Worm (Caenorhabditis elegans): ENCODE measurements around the gene C45G7.4.
A peak's percentile ranks its signal among the peaks of the same experiment; 100 is the strongest.

The C45G7.4 gene

ce11 chrIV:2412370-2412962 is 20.3 kb upstream of the C45G7.4 start, which contains the start of gene Y38F2AR.12:
Y38F2AR.12 (minus strand) TSS chrIV:2412420.
- TF ChIP-seq tbx-8 (GFP tag; optimal IDR thresholded peaks at IDR 0.05) (no peak), elt-3 (tag; optimal IDR thresholded peaks at IDR 0.05) (no peak), unc-62 (GFP tag; optimal IDR thresholded peaks at IDR 0.05) (no peak), nhr-2 (tag; optimal IDR thresholded peaks at IDR 0.05) (no peak), mls-2 (tag; optimal IDR thresholded peaks at IDR 0.05) (no peak), drap-1 (GFP tag; optimal IDR thresholded peaks at IDR 0.05) (no peak), unc-39 (tag; optimal IDR thresholded peaks at IDR 0.05) (no peak), ceh-83 (GFP tag; optimal IDR thresholded peaks at IDR 0.05) (no peak), nhr-12 (tag; optimal IDR thresholded peaks at IDR 0.05) (no peak), ceh-39 (tag; optimal IDR thresholded peaks at IDR 0.05) (no peak), sptf-1 (tag; optimal IDR thresholded peaks at IDR 0.05) (no peak), blmp-1 (tag; optimal IDR thresholded peaks at IDR 0.05) (no peak), flh-1 (GFP tag; optimal IDR thresholded peaks at IDR 0.05) (no peak), hlh-1 (tag; optimal IDR thresholded peaks at IDR 0.05) (no peak), cnd-1 (tag; optimal IDR thresholded peaks at IDR 0.05) (no peak), lin-32 (GFP tag; optimal IDR thresholded peaks at IDR 0.05) (no peak), snpc-4 (tag; optimal IDR thresholded peaks at IDR 0.05) (no peak), sem-2 (GFP tag; optimal IDR thresholded peaks at IDR 0.05) (no peak), nhr-237 (tag; optimal IDR thresholded peaks at IDR 0.05) (no peak), mab-5 (tag; optimal IDR thresholded peaks at IDR 0.05) (no peak)

DNA sequence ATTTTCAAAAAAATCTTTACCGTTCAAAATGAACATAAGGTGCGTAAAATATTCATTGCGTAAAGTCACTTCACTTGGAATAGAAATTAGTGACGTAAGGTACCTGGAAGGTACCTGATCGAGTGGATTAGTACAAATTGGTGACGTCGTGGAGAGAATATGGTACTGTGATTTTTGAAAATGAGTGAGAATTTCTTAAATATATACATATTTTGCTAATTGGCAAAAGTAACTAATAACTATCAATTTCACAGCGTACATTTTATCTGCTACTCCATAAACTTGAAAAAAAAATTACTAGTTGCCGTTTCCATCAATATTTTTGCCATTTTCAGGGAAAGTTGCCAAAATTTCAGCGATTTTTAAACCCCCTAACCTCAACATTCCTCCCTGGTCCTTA is 16.1 kb upstream of the C45G7.4 start:
- TF ChIP-seq tbx-8 (GFP tag; optimal IDR thresholded peaks at IDR 0.05), result no peak
- no peak for TF ChIP-seq unc-62 (GFP tag; optimal IDR thresholded peaks at IDR 0.05)
- TF ChIP-seq hlh-1 (tag; optimal IDR thresholded peaks at IDR 0.05), result no peak
- no peak for TF ChIP-seq nhr-76 (tag; optimal IDR thresholded peaks at IDR 0.05)
- no peak for TF ChIP-seq unc-39 (tag; optimal IDR thresholded peaks at IDR 0.05)
- no peak for TF ChIP-seq nhr-12 (tag; optimal IDR thresholded peaks at IDR 0.05)
- no peak for TF ChIP-seq snpc-4 (tag; optimal IDR thresholded peaks at IDR 0.05)
- TF ChIP-seq elt-1 (tag; optimal IDR thresholded peaks at IDR 0.05; ENCODE audit: borderline replicate concordance, insufficient read depth), result no peak
- no peak for TF ChIP-seq blmp-1 (tag; optimal IDR thresholded peaks at IDR 0.05)
- TF ChIP-seq pha-4 (tag; optimal IDR thresholded peaks at IDR 0.05), result no peak
- no peak for TF ChIP-seq ceh-83 (GFP tag; optimal IDR thresholded peaks at IDR 0.05)
- TF ChIP-seq elt-3 (tag; optimal IDR thresholded peaks at IDR 0.05), result no peak
- TF ChIP-seq zip-8 (tag; optimal IDR thresholded peaks at IDR 0.05), result no peak
- no peak for TF ChIP-seq nhr-237 (tag; optimal IDR thresholded peaks at IDR 0.05)
- TF ChIP-seq ztf-11 (tag; optimal IDR thresholded peaks at IDR 0.05), result no peak

DNA sequence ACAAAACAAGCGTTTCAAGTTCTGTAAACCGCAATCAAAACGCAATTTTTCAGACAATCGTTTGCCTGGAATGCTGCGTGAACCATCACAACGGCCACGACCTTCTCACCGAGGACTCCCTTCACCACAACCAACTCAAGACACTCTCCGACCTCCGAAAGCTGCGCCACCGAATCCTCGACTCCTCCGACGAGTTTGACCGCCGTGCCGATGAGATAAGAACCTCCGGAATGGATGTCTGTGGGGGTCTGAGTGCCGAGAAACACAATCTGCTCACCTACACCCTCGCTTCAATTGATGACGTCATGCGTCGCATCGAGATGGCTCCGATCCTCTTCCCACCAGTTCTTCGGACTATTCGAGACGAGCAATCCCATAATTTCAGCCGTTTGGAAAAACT is 1.6 kb downstream of the C45G7.4 start:
- TF ChIP-seq elt-3 (tag; optimal IDR thresholded peaks at IDR 0.05), result no peak
- TF ChIP-seq ztf-11 (tag; optimal IDR thresholded peaks at IDR 0.05), result no peak
- no peak for TF ChIP-seq elt-1 (tag; optimal IDR thresholded peaks at IDR 0.05; ENCODE audit: borderline replicate concordance, insufficient read depth)
- TF ChIP-seq pha-4 (tag; optimal IDR thresholded peaks at IDR 0.05), result no peak
- TF ChIP-seq ces-1 (GFP tag; optimal IDR thresholded peaks at IDR 0.05), result no peak
- no peak for TF ChIP-seq drap-1 (GFP tag; optimal IDR thresholded peaks at IDR 0.05)

DNA sequence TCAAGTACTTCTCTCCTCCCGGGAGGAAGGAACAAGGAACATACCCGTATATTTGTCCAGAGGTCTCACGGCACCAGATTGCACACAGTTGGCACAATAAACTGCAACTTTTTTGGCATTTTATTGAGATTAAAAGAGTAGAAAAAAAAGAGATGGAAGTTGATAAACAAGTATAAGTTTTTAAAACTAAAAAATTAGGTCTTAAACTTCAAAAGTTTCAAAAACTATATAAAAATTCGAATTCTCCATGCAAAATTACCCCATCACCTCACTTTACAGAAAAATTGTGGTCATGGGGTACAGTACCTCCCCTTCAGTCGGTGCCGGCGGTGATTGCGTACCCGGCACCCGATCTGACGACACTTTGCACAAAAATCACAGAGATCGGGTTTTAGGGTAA is 18.4 kb downstream of the C45G7.4 start, which contains the start of gene C45G7.13:
Gene C45G7.13, minus strand, starts transcription at position 101 of the 400 bp plus-strand sequence.
- no peak for TF ChIP-seq nhr-237 (tag; optimal IDR thresholded peaks at IDR 0.05)
- TF ChIP-seq lsy-2 (tag; optimal IDR thresholded peaks at IDR 0.05), result no peak
- TF ChIP-seq tbx-8 (GFP tag; optimal IDR thresholded peaks at IDR 0.05), result no peak
- no peak for TF ChIP-seq nhr-2 (tag; optimal IDR thresholded peaks at IDR 0.05)

ce11 chrIV:2451655-2452054 is 18.9 kb downstream of the C45G7.4 start:
- no peak for TF ChIP-seq ztf-11 (tag; optimal IDR thresholded peaks at IDR 0.05)
- TF ChIP-seq zip-8 (tag; optimal IDR thresholded peaks at IDR 0.05), result no peak

ce11 chrIV:2455128-2455527 is 22.3 kb downstream of the C45G7.4 start:
- peak; percentile 92 for TF ChIP-seq zip-8 (tag; optimal IDR thresholded peaks at IDR 0.05)
- no peak for TF ChIP-seq nhr-28 (tag; optimal IDR thresholded peaks at IDR 0.05)

Data from whole organism, mixed stage, embryonic.